Fruit fly (Drosophila melanogaster): Measurements from ENCODE around the gene Cpr76Ba.

dm6 chr3L:19497623-19498022 lies 20.5 kb downstream of the Cpr76Ba start, which contains the start of gene CG9449:
- TF ChIP-seq fkh (GFP tag; optimal IDR thresholded peaks at IDR 0.05), result peak; percentile 47
- no peak for TF ChIP-seq topi (GFP tag; optimal IDR thresholded peaks at IDR 0.05)
- TF ChIP-seq CG6808 (GFP tag; optimal IDR thresholded peaks at IDR 0.05), result no peak
- TF ChIP-seq OdsH (GFP tag; optimal IDR thresholded peaks at IDR 0.05), result no peak
- TF ChIP-seq CG11294 (GFP tag; IDR thresholded peaks at IDR 0.05), result no peak
- TF ChIP-seq Blimp-1 (GFP tag; optimal IDR thresholded peaks at IDR 0.05), result no peak
- no peak for TF ChIP-seq dac (GFP tag; optimal IDR thresholded peaks at IDR 0.05)
- no peak for TF ChIP-seq CG9139 (GFP tag; optimal IDR thresholded peaks at IDR 0.05)
- TF ChIP-seq salr (GFP tag; optimal IDR thresholded peaks at IDR 0.05), result no peak
- TF ChIP-seq fd59A (GFP tag; optimal IDR thresholded peaks at IDR 0.05), result no peak
- no peak for TF ChIP-seq svp (GFP tag)
- no peak for TF ChIP-seq CG11762 (GFP tag; optimal IDR thresholded peaks at IDR 0.05; ENCODE audit: insufficient read depth)
- no peak for TF ChIP-seq pdm3 (GFP tag; optimal IDR thresholded peaks at IDR 0.05)

Measured in whole organism, prepupa.